Fruit fly (Drosophila melanogaster): ENCODE measurements around the gene CG42537.

The CG42537 gene

dm6 chr3R:6345814-6346213 is 31.8 kb upstream of the CG42537 start, which contains the start of the genes SmD2 and CG18048 (continued):
- TF ChIP-seq Atf-2 (GFP tag; optimal IDR thresholded peaks at IDR 0.05) (no peak), CG15073 (GFP tag; optimal IDR thresholded peaks at IDR 0.05) (no peak), CG4854 (GFP tag; optimal IDR thresholded peaks at IDR 0.05) (peak; percentile 18), CG15479 (GFP tag; optimal IDR thresholded peaks at IDR 0.05) (no peak), CG1792 (GFP tag; optimal IDR thresholded peaks at IDR 0.05) (no peak), CG7271 (tag; optimal IDR thresholded peaks at IDR 0.05) (no peak), Sin3A (optimal IDR thresholded peaks at IDR 0.05) (peak; percentile 90), Doc3 (GFP tag; IDR thresholded peaks at IDR 0.05; ENCODE audit: partially characterized antibody) (peak; percentile 74), exex (tag; optimal IDR thresholded peaks at IDR 0.05) (no peak), Ptx1 (GFP tag; IDR thresholded peaks at IDR 0.05) (no peak), hth (optimal IDR thresholded peaks at IDR 0.05) (no peak), bigmax (GFP tag; optimal IDR thresholded peaks at IDR 0.05) (no peak), eyg (GFP tag; optimal IDR thresholded peaks at IDR 0.05) (no peak), YL-1 (GFP tag; optimal IDR thresholded peaks at IDR 0.05) (peak; percentile 82), BEAF-32 (GFP tag; optimal IDR thresholded peaks at IDR 0.05) (peak; percentile 88), CG3726 (GFP tag; IDR thresholded peaks at IDR 0.05) (no peak), row (GFP tag; IDR thresholded peaks at IDR 0.05) (peak; percentile 83), CG17385 (GFP tag; optimal IDR thresholded peaks at IDR 0.05) (no peak), h (optimal IDR thresholded peaks at IDR 0.05) (no peak), CG11456 (GFP tag; IDR thresholded peaks at IDR 0.05) (no peak), CG3407 (GFP tag; optimal IDR thresholded peaks at IDR 0.05) (no peak), gem (tag; optimal IDR thresholded peaks at IDR 0.05) (peak; percentile 46), Asciz (GFP tag; optimal IDR thresholded peaks at IDR 0.05) (no peak), CG30020 (tag; optimal IDR thresholded peaks at IDR 0.05) (peak; percentile 67), CG3995 (GFP tag; optimal IDR thresholded peaks at IDR 0.05) (peak; percentile 70), CG1233 (GFP tag; optimal IDR thresholded peaks at IDR 0.05) (no peak), Dad (GFP tag; optimal IDR thresholded peaks at IDR 0.05) (no peak), ERR (GFP tag; optimal IDR thresholded peaks at IDR 0.05) (no peak), jigr1 (GFP tag; IDR thresholded peaks at IDR 0.05) (no peak), CG17361 (GFP tag; IDR thresholded peaks at IDR 0.05) (peak; percentile 57; the same call in 1 of the 3 replicates), CG8388 (GFP tag; optimal IDR thresholded peaks at IDR 0.05) (no peak), CG15269 (tag; optimal IDR thresholded peaks at IDR 0.05) (no peak), CG4707 (GFP tag; optimal IDR thresholded peaks at IDR 0.05) (no peak), CG6272 (GFP tag; IDR thresholded peaks at IDR 0.05) (no peak), Optix (GFP tag; IDR thresholded peaks at IDR 0.05) (no peak), peb (GFP tag; IDR thresholded peaks at IDR 0.05) (no peak), slbo (GFP tag; IDR thresholded peaks at IDR 0.05) (0 out of 2 replicates have a peak, but pooled peaks have one; percentile 6), oc (tag; optimal IDR thresholded peaks at IDR 0.05) (no peak), tio (GFP tag; optimal IDR thresholded peaks at IDR 0.05) (no peak), CG13624 (GFP tag; optimal IDR thresholded peaks at IDR 0.05) (no peak), Nf-YC (tag; optimal IDR thresholded peaks at IDR 0.05) (peak; percentile 18), CG7357 (GFP tag; IDR thresholded peaks at IDR 0.05) (no peak), CG1647 (GFP tag; optimal IDR thresholded peaks at IDR 0.05) (no peak), Fer1 (GFP tag; optimal IDR thresholded peaks at IDR 0.05) (peak; percentile 9), Nf-YA (GFP tag; IDR thresholded peaks at IDR 0.05) (no peak), tup (GFP tag; optimal IDR thresholded peaks at IDR 0.05) (no peak), Nf-YB (GFP tag; optimal IDR thresholded peaks at IDR 0.05) (no peak), Xbp1 (GFP tag; optimal IDR thresholded peaks at IDR 0.05) (peak; percentile 8), unpg (GFP tag; optimal IDR thresholded peaks at IDR 0.05) (no peak), CG8765 (GFP tag; IDR thresholded peaks at IDR 0.05) (no peak), E2f2 (GFP tag; IDR thresholded peaks at IDR 0.05) (peak; percentile 64), Antp (GFP tag; optimal IDR thresholded peaks at IDR 0.05) (no peak), phol (tag; optimal IDR thresholded peaks at IDR 0.05) (peak; percentile 73)

Data from whole organism, embryonic.